Worm (Caenorhabditis elegans) whole organism, L1 larva: Measurements from ENCODE around the gene T27E4.1.

Experiments used
- C34B4.2 ChIP-seq: sonication (generic microtip); optimal IDR thresholded peaks from 2 replicates; lab custom pipeline; 2017; ENCODE audit warnings: mild to moderate bottlenecking, missing genetic modification characterization, missing compliant biosample characterization
- aly-2 ChIP-seq: fragments of 150-350 bp; optimal IDR thresholded peaks from 2 replicates; lab custom pipeline; 2014; ENCODE audit warnings: missing biosample characterization, missing genetic modification characterization
- ceh-63 ChIP-seq: fragments of 200-800 bp; sonication (Bioruptor generic); optimal IDR thresholded peaks from 2 replicates; lab custom pipeline; 2018; ENCODE audit warnings: mild to moderate bottlenecking, missing genetic modification characterization, missing compliant biosample characterization
- ceh-8 ChIP-seq: fragments of 200-800 bp; sonication (Bioruptor generic); optimal IDR thresholded peaks from 2 replicates; lab custom pipeline; 2018; ENCODE audit warnings: mild to moderate bottlenecking, missing genetic modification characterization, moderate library complexity, missing compliant biosample characterization
- dsc-1 ChIP-seq: sonication (generic microtip); optimal IDR thresholded peaks from 2 replicates; lab custom pipeline; 2016; ENCODE audit warnings: mild to moderate bottlenecking, missing genetic modification characterization, missing compliant biosample characterization
- efl-1 ChIP-seq, 4 experiments: fragments of 150-350 bp; optimal IDR thresholded peaks in 3 of 4; peaks in 1 of 4; 1 replicate in 1 of 4; 2 replicates in 3 of 4; lab custom pipeline; 2014; ENCODE audit warnings: missing biosample characterization in 2 of 4, missing genetic modification characterization in 2 of 4, missing genetic modification reagents in 2 of 4
- ets-5 ChIP-seq: fragments of 200-800 bp; sonication (Bioruptor generic); IDR thresholded peaks from 2 replicates; pipeline ENCODE4 v1.3.6; 2022; ENCODE audit warnings: missing genetic modification characterization, missing compliant biosample characterization
- fkh-10 ChIP-seq: sonication (generic microtip); optimal IDR thresholded peaks from 2 replicates; lab custom pipeline; 2017; ENCODE audit warnings: missing biosample characterization, missing genetic modification reagents, missing genetic modification characterization
- fkh-4 ChIP-seq: sonication (generic microtip); optimal IDR thresholded peaks from 2 replicates; lab custom pipeline; 2016; ENCODE audit warnings: missing compliant biosample characterization, missing genetic modification characterization, borderline replicate concordance
- fkh-8 ChIP-seq: sonication (generic microtip); optimal IDR thresholded peaks from 2 replicates; lab custom pipeline; 2016; ENCODE audit warnings: mild to moderate bottlenecking, missing genetic modification characterization, missing compliant biosample characterization
- hlh-17 ChIP-seq: fragments of 200-800 bp; sonication (Bioruptor generic); optimal IDR thresholded peaks from 2 replicates; lab custom pipeline; 2018; ENCODE audit warnings: missing genetic modification characterization, mild to moderate bottlenecking, missing compliant biosample characterization, moderate library complexity, borderline replicate concordance
- hlh-4 ChIP-seq: sonication (generic microtip); optimal IDR thresholded peaks from 2 replicates; lab custom pipeline; 2016; ENCODE audit warnings: mild to moderate bottlenecking, missing genetic modification characterization, missing compliant biosample characterization
- jun-1 ChIP-seq: fragments of 150-350 bp; optimal IDR thresholded peaks from 2 replicates; lab custom pipeline; 2014; ENCODE audit warnings: missing biosample characterization, missing genetic modification reagents, missing genetic modification characterization
- lin-13 ChIP-seq: fragments of 150-350 bp; optimal IDR thresholded peaks from 2 replicates; lab custom pipeline; 2014; ENCODE audit warnings: missing biosample characterization, missing genetic modification reagents, missing genetic modification characterization
- lin-15B ChIP-seq: fragments of 150-350 bp; sonication (generic microtip); optimal IDR thresholded peaks from 3 replicates; lab custom pipeline; 2014; ENCODE audit warnings: missing biosample characterization, missing genetic modification characterization
- lin-35 ChIP-seq, 2 experiments: fragments of 150-350 bp; optimal IDR thresholded peaks; 2 replicates each; lab custom pipeline; 2014; ENCODE audit warnings: missing biosample characterization in 2 of 2, missing genetic modification characterization in 2 of 2, missing genetic modification reagents in 2 of 2
- lsy-2 ChIP-seq, 2 experiments: fragments of 150-350 bp; optimal IDR thresholded peaks; 2 replicates each; lab custom pipeline; 2014; ENCODE audit warnings: missing biosample characterization in 2 of 2, missing genetic modification characterization in 2 of 2
- mab-9 ChIP-seq: fragments of 200-800 bp; sonication (Bioruptor generic); IDR thresholded peaks from 2 replicates; pipeline ENCODE4 v1.3.6; 2022; ENCODE audit warnings: missing genetic modification reagents, missing genetic modification characterization, missing compliant biosample characterization
- mef-2 ChIP-seq: fragments of 150-350 bp; optimal IDR thresholded peaks from 2 replicates; lab custom pipeline; 2014; ENCODE audit warnings: missing biosample characterization, missing genetic modification characterization
- nhr-20 ChIP-seq: sonication (generic microtip); optimal IDR thresholded peaks from 2 replicates; lab custom pipeline; 2016; ENCODE audit warnings: mild to moderate bottlenecking, missing genetic modification characterization, missing compliant biosample characterization
- nhr-47 ChIP-seq: sonication (generic microtip); optimal IDR thresholded peaks from 2 replicates; lab custom pipeline; 2016; ENCODE audit warnings: mild to moderate bottlenecking, missing genetic modification characterization, moderate library complexity, missing compliant biosample characterization
- nhr-71 ChIP-seq: sonication (generic microtip); optimal IDR thresholded peaks from 2 replicates; lab custom pipeline; 2016; ENCODE audit warnings: mild to moderate bottlenecking, missing genetic modification characterization, moderate library complexity, missing compliant biosample characterization
- nhr-77 ChIP-seq: fragments of 150-350 bp; optimal IDR thresholded peaks from 2 replicates; lab custom pipeline; 2014; ENCODE audit warnings: missing biosample characterization, missing genetic modification characterization
- pax-3 ChIP-seq: fragments of 200-800 bp; sonication (Bioruptor generic); optimal IDR thresholded peaks from 2 replicates; lab custom pipeline; 2018; ENCODE audit warnings: mild to moderate bottlenecking, missing genetic modification characterization, moderate library complexity, missing compliant biosample characterization
- rnt-1 ChIP-seq: sonication (generic microtip); optimal IDR thresholded peaks from 2 replicates; lab custom pipeline; 2016; ENCODE audit warnings: mild to moderate bottlenecking, missing genetic modification characterization, moderate library complexity, missing compliant biosample characterization
- snu-23 ChIP-seq: sonication (generic microtip); optimal IDR thresholded peaks from 2 replicates; lab custom pipeline; 2016; ENCODE audit warnings: missing genetic modification characterization, missing compliant biosample characterization
- sox-4 ChIP-seq: sonication (generic microtip); optimal IDR thresholded peaks from 2 replicates; lab custom pipeline; 2016; ENCODE audit warnings: missing genetic modification characterization, missing compliant biosample characterization
- swsn-7 ChIP-seq: sonication (generic microtip); optimal IDR thresholded peaks from 2 replicates; lab custom pipeline; 2016; ENCODE audit warnings: missing genetic modification characterization, missing compliant biosample characterization
- unc-62 ChIP-seq: fragments of 150-350 bp; optimal IDR thresholded peaks from 2 replicates; lab custom pipeline; 2014; ENCODE audit warnings: missing biosample characterization, missing genetic modification reagents, missing genetic modification characterization
- unc-86 ChIP-seq: sonication (generic microtip); optimal IDR thresholded peaks from 2 replicates; lab custom pipeline; 2016; ENCODE audit warnings: missing genetic modification characterization, missing compliant biosample characterization
- xbp-1 ChIP-seq: sonication (generic microtip); optimal IDR thresholded peaks from 2 replicates; lab custom pipeline; 2016; ENCODE audit warnings: missing genetic modification characterization, missing compliant biosample characterization
- zag-1 ChIP-seq: fragments of 150-350 bp; optimal IDR thresholded peaks from 2 replicates; lab custom pipeline; 2014; ENCODE audit warnings: missing biosample characterization, missing genetic modification characterization
- zip-4 ChIP-seq: fragments of 200-800 bp; sonication (Bioruptor generic); optimal IDR thresholded peaks from 2 replicates; lab custom pipeline; 2018; ENCODE audit warnings: mild to moderate bottlenecking, missing genetic modification characterization, moderate library complexity, missing compliant biosample characterization
- ztf-11 ChIP-seq, 2 experiments: sonication (generic microtip); optimal IDR thresholded peaks; 2 replicates each; lab custom pipeline; 2016 to 2017; ENCODE audit warnings: missing genetic modification characterization in 2 of 2, missing biosample characterization in 1 of 2, missing compliant biosample characterization in 1 of 2
- ztf-4 ChIP-seq: fragments of 150-350 bp; optimal IDR thresholded peaks from 2 replicates; lab custom pipeline; 2014; ENCODE audit warnings: missing biosample characterization, missing genetic modification characterization

Gene T27E4.1

DNA sequence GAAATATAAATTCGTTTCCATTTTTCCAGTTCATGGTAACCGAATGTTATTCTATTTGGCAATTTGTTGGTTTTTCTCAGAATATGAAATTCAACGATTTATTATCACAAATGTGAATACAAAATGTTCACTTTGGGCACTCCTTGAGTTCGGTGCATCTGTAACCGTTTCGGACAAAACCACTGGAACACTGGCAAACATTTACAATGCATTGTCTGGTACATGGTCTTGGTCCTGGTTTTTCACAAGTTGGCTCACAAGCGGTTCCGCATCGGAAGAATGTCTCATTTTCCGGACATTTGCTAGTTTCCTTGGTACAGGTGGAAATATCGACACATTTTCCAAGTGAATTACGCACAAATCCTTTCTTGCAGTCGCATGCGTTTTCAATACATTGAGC, 38.9 kb upstream of the T27E4.1 start:
- peak; percentile 70 for TF ChIP-seq hlh-4
- TF ChIP-seq nhr-77: no peak
- TF ChIP-seq, all 84 proteins: peak for 1

- TF ChIP-seq ceh-63 (GFP tag; lab: Kevin White, UChicago) (no peak), lsy-2 (tag; optimal IDR thresholded peaks at IDR 0.05; lab: Kevin White, UChicago) (no peak), fkh-8 (tag; lab: Kevin White, UChicago) (no peak), xbp-1 (tag; lab: Kevin White, UChicago) (no peak), hlh-4 (no peak), lin-15B (tag; lab: Kevin White, UChicago) (no peak), ceh-8 (GFP tag; lab: Kevin White, UChicago) (no peak), unc-86 (tag; lab: Kevin White, UChicago) (no peak), efl-1 (optimal IDR thresholded peaks at IDR 0.05; lab: Kevin White, UChicago) (no peak), efl-1 (GFP tag; optimal IDR thresholded peaks at IDR 0.05 in 1 of 2; lab: Kevin White, UChicago) (no peak), zip-4 (GFP tag; lab: Kevin White, UChicago) (no peak), sox-4 (tag; lab: Kevin White, UChicago) (no peak), ztf-11 (tag; optimal IDR thresholded peaks at IDR 0.05; lab: Kevin White, UChicago) (no peak), ets-5 (GFP tag; lab: Robert Waterston, UW) (no peak), lin-35 (GFP tag; optimal IDR thresholded peaks at IDR 0.05; lab: Kevin White, UChicago) (no peak), lin-13 (no peak), nhr-20 (tag; lab: Kevin White, UChicago) (no peak)
Measured at ce11 chrV:9053969-9054368, 38.2 kb upstream of the T27E4.1 start, which contains the start of gene C25E10.8. TSS of gene C25E10.8 (minus strand) at chrV:9054069.

ce11 chrV:9054771-9055170, 37.4 kb upstream of the T27E4.1 start, which contains the start of gene swm-1:
TSS of gene swm-1 (minus strand) at chrV:9054871.
- TF ChIP-seq pax-3 (tag; lab: Kevin White, UChicago) (no peak), jun-1 (tag; lab: Kevin White, UChicago) (no peak), fkh-10 (GFP tag; lab: Kevin White, UChicago) (no peak), mab-9 (GFP tag; lab: Robert Waterston, UW) (no peak), swsn-7 (tag; lab: Kevin White, UChicago) (no peak), rnt-1 (tag; lab: Kevin White, UChicago) (no peak), snu-23 (no peak), C34B4.2 (tag; lab: Kevin White, UChicago) (no peak), nhr-71 (tag; lab: Kevin White, UChicago) (no peak), xbp-1 (tag; lab: Kevin White, UChicago) (no peak), lin-15B (tag; lab: Kevin White, UChicago) (no peak), unc-62 (GFP tag; lab: Kevin White, UChicago) (no peak), zag-1 (tag; lab: Kevin White, UChicago) (no peak), fkh-4 (tag; lab: Kevin White, UChicago) (no peak), hlh-17 (no peak), aly-2 (tag; lab: Kevin White, UChicago) (no peak), ztf-4 (tag; lab: Kevin White, UChicago) (no peak)
- TF ChIP-seq, all 84 proteins: peak for 0

DNA sequence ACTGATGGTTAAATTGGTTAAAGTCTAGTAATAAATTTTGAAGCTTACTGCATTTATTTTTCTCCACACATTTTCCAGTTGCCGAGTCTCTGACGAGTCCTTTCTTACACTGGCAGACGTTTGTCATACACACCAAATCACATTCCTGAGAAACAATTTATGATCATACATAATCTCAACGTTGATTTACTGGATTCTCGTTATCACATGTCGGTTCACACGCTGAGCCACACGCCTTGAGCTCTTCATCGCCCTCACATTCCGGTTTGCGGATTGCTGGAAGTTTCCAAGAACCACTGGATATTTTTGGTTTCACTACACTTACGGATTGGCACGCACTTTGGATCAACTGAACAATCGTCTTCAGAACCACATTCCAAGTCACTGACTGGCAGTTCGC, 36.5 kb upstream of the T27E4.1 start:
- TF ChIP-seq efl-1 (optimal IDR thresholded peaks at IDR 0.05; lab: Kevin White, UChicago) (no peak), efl-1 (GFP tag; optimal IDR thresholded peaks at IDR 0.05 in 1 of 2; lab: Kevin White, UChicago) (peak in 1 of 2 experiments; percentile 88), rnt-1 (tag; lab: Kevin White, UChicago) (no peak), nhr-71 (tag; lab: Kevin White, UChicago) (peak; percentile 53), pax-3 (tag; lab: Kevin White, UChicago) (peak; percentile 8), nhr-47 (tag; lab: Kevin White, UChicago) (peak; percentile 44), dsc-1 (peak; percentile 48), mef-2 (tag; lab: Kevin White, UChicago) (no peak), fkh-8 (tag; lab: Kevin White, UChicago) (peak; percentile 83)
- TF ChIP-seq, all 84 proteins: peak for 6
